Worm (Caenorhabditis elegans) whole organism, early embryonic: ENCODE data around the gene K11H12.5.

Experiments used
- aly-1 ChIP-seq: sonication (generic microtip); optimal IDR thresholded peaks from 2 replicates; lab custom pipeline; 2016; ENCODE audit warnings: missing genetic modification characterization, missing compliant biosample characterization
- ama-1 ChIP-seq: fragments of 150-350 bp; optimal IDR thresholded peaks from 2 replicates; lab custom pipeline; 2014
- hmbx-1 ChIP-seq: sonication (generic microtip); optimal IDR thresholded peaks from 2 replicates; lab custom pipeline; 2016; ENCODE audit warnings: mild to moderate bottlenecking, missing genetic modification characterization, missing compliant biosample characterization

ce11 chrIV:707635-708034 is 31.3 kb downstream of the K11H12.5 start, which contains the start of gene cutl-26:
- TF ChIP-seq hmbx-1 (tag; lab: Kevin White, UChicago) (no peak), ama-1 (lab: Kevin White, UChicago) (no peak), aly-1 (tag; lab: Kevin White, UChicago) (no peak)
